Worm (Caenorhabditis elegans): Measurements from ENCODE around the gene F54C9.9.

DNA sequence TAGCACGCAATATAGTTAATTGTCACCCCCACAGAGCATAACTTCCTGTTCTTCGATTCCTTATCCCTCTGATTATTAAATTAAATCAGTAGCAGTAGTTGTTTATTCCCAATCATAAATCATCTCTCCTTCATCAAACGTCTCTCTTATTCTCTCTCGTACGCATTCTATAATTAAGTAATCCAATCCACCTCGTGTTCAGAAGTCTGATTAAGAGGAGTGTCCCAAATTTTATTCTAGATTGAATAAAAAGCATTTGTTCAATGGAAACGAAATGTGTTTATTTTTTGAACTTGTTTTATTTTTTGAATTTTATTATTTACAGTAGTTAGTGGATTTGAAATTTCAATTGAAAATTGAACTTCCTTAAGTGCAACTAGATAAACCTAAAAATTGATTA is 33.5 kb downstream of the F54C9.9 start:
- TF ChIP-seq zip-5 (tag; optimal IDR thresholded peaks at IDR 0.05): no peak
- no peak for TF ChIP-seq hlh-15 (tag; optimal IDR thresholded peaks at IDR 0.05)
- no peak for TF ChIP-seq fax-1 (tag; optimal IDR thresholded peaks at IDR 0.05)
- no peak for TF ChIP-seq Y22D7AL.16 (tag; optimal IDR thresholded peaks at IDR 0.05)
- TF ChIP-seq pqm-1 (tag; optimal IDR thresholded peaks at IDR 0.05): no peak
- TF ChIP-seq ttx-3 (tag; optimal IDR thresholded peaks at IDR 0.05): no peak
- no peak for TF ChIP-seq madf-2 (tag; optimal IDR thresholded peaks at IDR 0.05)

Data from whole organism, late embryonic.